Fruit fly (Drosophila melanogaster) whole organism: ENCODE measurements around the gene CG3625.

Experiments
- CG8478 ChIP-seq: fragments of >200 bp; optimal IDR thresholded peaks from 2 replicates; lab custom pipeline; 2018; ENCODE audit warnings: inconsistent platforms
- Dll ChIP-seq: fragments of >200 bp; optimal IDR thresholded peaks from 2 replicates; lab custom pipeline; 2017
- EcR ChIP-seq, 2 experiments: fragments of >200 bp; optimal IDR thresholded peaks; 2 replicates each; lab custom pipeline; 2017; ENCODE audit warnings: missing biosample characterization in 2 of 2, missing genetic modification characterization in 2 of 2, missing genetic modification reagents in 2 of 2
- pan ChIP-seq: fragments of >200 bp; optimal IDR thresholded peaks from 2 replicates; lab custom pipeline; 2017
- psq ChIP-seq: fragments of >200 bp; optimal IDR thresholded peaks from 2 replicates; lab custom pipeline; 2017
- usp ChIP-seq: fragments of >200 bp; optimal IDR thresholded peaks from 2 replicates; lab custom pipeline; 2017; ENCODE audit warnings: missing biosample characterization, missing genetic modification characterization, mixed read lengths

Gene CG3625

dm6 chr2L:291657-292056, at the start of gene CG3625:
Gene CG3625 (minus strand): TSS chr2L:291795.
- no peak for TF ChIP-seq usp (GFP tag; lab: Kevin White, UChicago)
- no peak for TF ChIP-seq Dll (lab: Kevin White, UChicago)
- no peak for TF ChIP-seq pan (lab: Kevin White, UChicago)
- TF ChIP-seq EcR (GFP tag; optimal IDR thresholded peaks at IDR 0.05; lab: Kevin White, UChicago): no peak
- no peak for TF ChIP-seq CG8478 (lab: Kevin White, UChicago)
- TF ChIP-seq psq (lab: Kevin White, UChicago): no peak

- no peak for TF ChIP-seq pan (lab: Kevin White, UChicago)
- TF ChIP-seq EcR (GFP tag; optimal IDR thresholded peaks at IDR 0.05; lab: Kevin White, UChicago): no peak
- TF ChIP-seq CG8478 (lab: Kevin White, UChicago): no peak
- TF ChIP-seq Dll (lab: Kevin White, UChicago): no peak
- no peak for TF ChIP-seq psq (lab: Kevin White, UChicago)
- TF ChIP-seq usp (GFP tag; lab: Kevin White, UChicago): no peak
Measured at dm6 chr2L:332235-332634, 40.6 kb upstream of the CG3625 start, which contains the start of gene CG31921. Gene CG31921 (minus strand): TSS chr2L:332335.

dm6 chr2L:329661-330060, 38.1 kb upstream of the CG3625 start, which contains the start of gene CG43755:
Gene CG43755 (minus strand): TSS chr2L:329761.
- TF ChIP-seq EcR (GFP tag; optimal IDR thresholded peaks at IDR 0.05; lab: Kevin White, UChicago): no peak
- no peak for TF ChIP-seq pan (lab: Kevin White, UChicago)
- no peak for TF ChIP-seq usp (GFP tag; lab: Kevin White, UChicago)
- no peak for TF ChIP-seq psq (lab: Kevin White, UChicago)
- TF ChIP-seq CG8478 (lab: Kevin White, UChicago): no peak
- TF ChIP-seq Dll (lab: Kevin White, UChicago): no peak

- TF ChIP-seq Dll (lab: Kevin White, UChicago) (no peak), pan (lab: Kevin White, UChicago) (no peak), CG8478 (lab: Kevin White, UChicago) (no peak), EcR (GFP tag; optimal IDR thresholded peaks at IDR 0.05; lab: Kevin White, UChicago) (no peak), psq (lab: Kevin White, UChicago) (no peak), usp (GFP tag; lab: Kevin White, UChicago) (no peak)
Measured at dm6 chr2L:322915-323314, 31.3 kb upstream of the CG3625 start.

- TF ChIP-seq CG8478 (lab: Kevin White, UChicago) (no peak), Dll (lab: Kevin White, UChicago) (no peak), usp (GFP tag; lab: Kevin White, UChicago) (no peak), pan (lab: Kevin White, UChicago) (no peak), EcR (GFP tag; optimal IDR thresholded peaks at IDR 0.05; lab: Kevin White, UChicago) (no peak), psq (lab: Kevin White, UChicago) (no peak)
Measured at dm6 chr2L:321793-322192, 30.2 kb upstream of the CG3625 start, which contains the start of gene CG33127. Gene CG33127 (plus strand): TSS chr2L:322101.

dm6 chr2L:321148-321547, 29.6 kb upstream of the CG3625 start, which contains the start of gene CG11911:
Gene CG11911 (minus strand): TSS chr2L:321248.
- TF ChIP-seq usp (GFP tag; lab: Kevin White, UChicago): no peak
- TF ChIP-seq EcR (GFP tag; optimal IDR thresholded peaks at IDR 0.05; lab: Kevin White, UChicago): no peak
- TF ChIP-seq CG8478 (lab: Kevin White, UChicago): no peak
- no peak for TF ChIP-seq pan (lab: Kevin White, UChicago)
- TF ChIP-seq Dll (lab: Kevin White, UChicago): no peak
- no peak for TF ChIP-seq psq (lab: Kevin White, UChicago)

- TF ChIP-seq usp (GFP tag; lab: Kevin White, UChicago): no peak
- TF ChIP-seq CG8478 (lab: Kevin White, UChicago): no peak
Measured at dm6 chr2L:319745-320144, 28.1 kb upstream of the CG3625 start.

dm6 chr2L:319159-319558, 27.6 kb upstream of the CG3625 start, which contains the start of gene CG11912:
Gene CG11912 (minus strand): TSS chr2L:319259.
- TF ChIP-seq psq (lab: Kevin White, UChicago) (no peak), CG8478 (lab: Kevin White, UChicago) (no peak), EcR (GFP tag; optimal IDR thresholded peaks at IDR 0.05; lab: Kevin White, UChicago) (no peak), Dll (lab: Kevin White, UChicago) (no peak), pan (lab: Kevin White, UChicago) (no peak), usp (GFP tag; lab: Kevin White, UChicago) (no peak)

dm6 chr2L:309812-310431, 18.3 kb upstream of the CG3625 start:
- peak; percentile 11 for TF ChIP-seq Dll (lab: Kevin White, UChicago)
- TF ChIP-seq usp (GFP tag; lab: Kevin White, UChicago): no peak

dm6 chr2L:309177-309576, 17.6 kb upstream of the CG3625 start:
- TF ChIP-seq EcR (GFP tag; optimal IDR thresholded peaks at IDR 0.05; lab: Kevin White, UChicago) (no peak), Dll (lab: Kevin White, UChicago) (no peak), pan (lab: Kevin White, UChicago) (peak; percentile 73), psq (lab: Kevin White, UChicago) (no peak), CG8478 (lab: Kevin White, UChicago) (no peak), usp (GFP tag; lab: Kevin White, UChicago) (no peak)

- TF ChIP-seq Dll (lab: Kevin White, UChicago): no peak
- TF ChIP-seq psq (lab: Kevin White, UChicago): no peak
- no peak for TF ChIP-seq usp (GFP tag; lab: Kevin White, UChicago)
- TF ChIP-seq pan (lab: Kevin White, UChicago): no peak
- no peak for TF ChIP-seq EcR (GFP tag; optimal IDR thresholded peaks at IDR 0.05; lab: Kevin White, UChicago)
- TF ChIP-seq CG8478 (lab: Kevin White, UChicago): no peak
Measured at dm6 chr2L:308194-308706, 16.7 kb upstream of the CG3625 start.
